Fruit fly (Drosophila melanogaster) whole organism, embryonic: ENCODE data around the gene CG33523.
A peak's percentile ranks its signal among the peaks of the same experiment; 100 is the strongest.

Source experiments
- CG10209 ChIP-seq: fragments of 200-800 bp; sonication (Bioruptor generic); optimal IDR thresholded peaks from 3 replicates; lab custom pipeline; 2017; ENCODE audit warnings: missing biosample characterization, mild to moderate bottlenecking, missing genetic modification characterization, missing genetic modification reagents
- CG10462 ChIP-seq: fragments of 200-800 bp; sonication (Bioruptor generic); optimal IDR thresholded peaks from 2 replicates; lab custom pipeline; 2016; ENCODE audit warnings: missing biosample characterization, missing genetic modification characterization
- CG10565 ChIP-seq: fragments of 200-800 bp; sonication (Bioruptor generic); optimal IDR thresholded peaks from 3 replicates; lab custom pipeline; 2016; ENCODE audit warnings: missing biosample characterization, mild to moderate bottlenecking, missing genetic modification characterization
- CG10979 ChIP-seq: fragments of 200-800 bp; sonication (Bioruptor generic); optimal IDR thresholded peaks from 2 replicates; lab custom pipeline; 2018; ENCODE audit warnings: missing biosample characterization, mild to moderate bottlenecking, missing genetic modification characterization, moderate library complexity
- CG11560 ChIP-seq: fragments of 200-800 bp; sonication (Bioruptor generic); IDR thresholded peaks from 3 replicates; pipeline ENCODE4 v1.3.6; 2022; ENCODE audit warnings: missing biosample characterization, missing genetic modification characterization
- CG12236 ChIP-seq: fragments of 200-800 bp; sonication (Bioruptor generic); optimal IDR thresholded peaks from 2 replicates; lab custom pipeline; 2016; ENCODE audit warnings: missing biosample characterization, missing genetic modification characterization
- CG1233 ChIP-seq: fragments of 200-800 bp; sonication (Bioruptor generic); optimal IDR thresholded peaks from 4 replicates; lab custom pipeline; 2018; ENCODE audit warnings: missing biosample characterization, mild to moderate bottlenecking, missing genetic modification characterization
- CG12391 ChIP-seq: fragments of 200-800 bp; sonication (Bioruptor generic); optimal IDR thresholded peaks from 3 replicates; lab custom pipeline; 2018; ENCODE audit warnings: missing biosample characterization, mild to moderate bottlenecking, missing genetic modification characterization, moderate library complexity
- CG12942 ChIP-seq: fragments of 200-800 bp; sonication (Bioruptor generic); optimal IDR thresholded peaks from 3 replicates; lab custom pipeline; 2016; ENCODE audit warnings: missing biosample characterization, missing genetic modification characterization
- CG13287 ChIP-seq: fragments of 200-800 bp; sonication (Bioruptor generic); IDR thresholded peaks from 2 replicates; pipeline ENCODE4 v1.3.6; 2022; ENCODE audit warnings: missing biosample characterization, missing genetic modification characterization; ENCODE audit not compliant: partially characterized antibody
- CG15479 ChIP-seq: fragments of 200-800 bp; sonication (Bioruptor generic); optimal IDR thresholded peaks from 3 replicates; lab custom pipeline; 2019; ENCODE audit warnings: missing biosample characterization, mild to moderate bottlenecking, missing genetic modification characterization, moderate library complexity
- CG1602 ChIP-seq: fragments of 200-800 bp; sonication (Bioruptor generic); optimal IDR thresholded peaks from 3 replicates; lab custom pipeline; 2016; ENCODE audit warnings: missing biosample characterization, missing genetic modification characterization
- CG1603 ChIP-seq: fragments of 200-800 bp; sonication (Bioruptor generic); optimal IDR thresholded peaks from 2 replicates; lab custom pipeline; 2019; ENCODE audit warnings: missing biosample characterization, mild to moderate bottlenecking, missing genetic modification characterization, moderate library complexity
- CG16863 ChIP-seq: fragments of 200-800 bp; sonication (Bioruptor generic); optimal IDR thresholded peaks from 3 replicates; lab custom pipeline; 2016; ENCODE audit warnings: missing biosample characterization, missing genetic modification characterization
- CG17359 ChIP-seq: fragments of 200-800 bp; sonication (Bioruptor generic); optimal IDR thresholded peaks from 3 replicates; lab custom pipeline; 2018; ENCODE audit warnings: missing biosample characterization, mild to moderate bottlenecking, missing genetic modification characterization, moderate library complexity
- CG17568 ChIP-seq: fragments of 200-800 bp; sonication (Bioruptor generic); optimal IDR thresholded peaks from 2 replicates; lab custom pipeline; 2018; ENCODE audit warnings: missing biosample characterization, mild to moderate bottlenecking, missing genetic modification characterization, moderate library complexity
- CG18476 ChIP-seq: fragments of 200-800 bp; sonication (Bioruptor generic); optimal IDR thresholded peaks from 2 replicates; lab custom pipeline; 2016; ENCODE audit warnings: missing biosample characterization, mild to moderate bottlenecking, missing genetic modification characterization
- CG2712 ChIP-seq: fragments of 200-800 bp; optimal IDR thresholded peaks from 3 replicates; lab custom pipeline; 2019; ENCODE audit warnings: missing biosample characterization, mild to moderate bottlenecking, missing genetic modification characterization, moderate library complexity
- CG2875 ChIP-seq: fragments of 200-800 bp; sonication (Bioruptor generic); optimal IDR thresholded peaks from 2 replicates; lab custom pipeline; 2017; ENCODE audit warnings: missing biosample characterization, mild to moderate bottlenecking, missing genetic modification characterization, missing genetic modification reagents
- CG3065 ChIP-seq: fragments of 200-800 bp; sonication (Bioruptor generic); optimal IDR thresholded peaks from 2 replicates; lab custom pipeline; 2016; ENCODE audit warnings: missing biosample characterization, missing genetic modification characterization
- CG4360 ChIP-seq: fragments of 200-800 bp; sonication (Bioruptor generic); IDR thresholded peaks from 2 replicates; pipeline ENCODE4 v1.3.6; 2022; ENCODE audit warnings: missing biosample characterization, missing genetic modification characterization
- GATAe ChIP-seq: fragments of 200-800 bp; sonication (Bioruptor generic); conservative IDR thresholded peaks from 2 replicates; pipeline ENCODE4 v1.3.6; 2022; ENCODE audit warnings: missing biosample characterization, missing genetic modification characterization
- Lhr ChIP-seq: fragments of 200-800 bp; sonication (Bioruptor generic); optimal IDR thresholded peaks from 3 replicates; lab custom pipeline; 2017; ENCODE audit warnings: mild to moderate bottlenecking, missing biosample characterization, missing genetic modification reagents, missing genetic modification characterization
- NC2β ChIP-seq: fragments of 200-800 bp; sonication (Bioruptor generic); optimal IDR thresholded peaks from 2 replicates; lab custom pipeline; 2016; ENCODE audit warnings: missing biosample characterization, missing genetic modification characterization
- Nf-YA ChIP-seq: fragments of 200-800 bp; sonication (Bioruptor generic); IDR thresholded peaks from 2 replicates; pipeline ENCODE4 v1.3.6; 2022; ENCODE audit warnings: missing biosample characterization, missing genetic modification characterization
- Trl ChIP-seq, 3 experiments: fragments of >200 bp in 2 of 3; fragments of 200-800 bp in 1 of 3; sonication (Bioruptor generic) in 1 of 3; optimal IDR thresholded peaks; 2 replicates in 1 of 3; 3 replicates in 2 of 3; lab custom pipeline; 2016 to 2017; ENCODE audit warnings: missing biosample characterization in 1 of 3, missing genetic modification characterization in 1 of 3
- ara ChIP-seq: fragments of 200-800 bp; sonication (Bioruptor generic); IDR thresholded peaks from 2 replicates; pipeline ENCODE4 v1.3.6; 2022; ENCODE audit warnings: missing biosample characterization, missing genetic modification characterization
- bsh ChIP-seq, 2 experiments: fragments of 200-800 bp; sonication (Bioruptor generic); optimal IDR thresholded peaks; 2 replicates each; lab custom pipeline; 2017 to 2018; ENCODE audit warnings: mild to moderate bottlenecking in 2 of 2, missing biosample characterization in 2 of 2, missing genetic modification characterization in 2 of 2, moderate library complexity in 1 of 2
- caup ChIP-seq: fragments of 200-800 bp; sonication (Bioruptor generic); optimal IDR thresholded peaks from 3 replicates; lab custom pipeline; 2017; ENCODE audit warnings: missing biosample characterization, mild to moderate bottlenecking, missing genetic modification characterization, moderate library complexity; ENCODE audit not compliant: severe bottlenecking
- disco-r ChIP-seq: fragments of 200-800 bp; sonication (Bioruptor generic); optimal IDR thresholded peaks from 2 replicates; lab custom pipeline; 2016; ENCODE audit warnings: missing biosample characterization, missing genetic modification characterization
- esg ChIP-seq: fragments of 200-800 bp; sonication (Bioruptor generic); conservative IDR thresholded peaks from 2 replicates; pipeline ENCODE4 v1.3.6; 2022; ENCODE audit warnings: missing biosample characterization, missing genetic modification characterization
- ewg ChIP-seq: fragments of 200-800 bp; sonication (Bioruptor generic); optimal IDR thresholded peaks from 3 replicates; lab custom pipeline; 2017; ENCODE audit warnings: mild to moderate bottlenecking, missing biosample characterization, missing genetic modification reagents, missing genetic modification characterization
- gcm ChIP-seq: fragments of 200-800 bp; sonication (Bioruptor generic); optimal IDR thresholded peaks from 2 replicates; lab custom pipeline; 2019; ENCODE audit warnings: missing biosample characterization, mild to moderate bottlenecking, missing genetic modification characterization, moderate library complexity
- hkb ChIP-seq, 2 experiments: fragments of 200-800 bp in 1 of 2; fragments of >200 bp in 1 of 2; sonication (Bioruptor generic) in 1 of 2; IDR thresholded peaks in 1 of 2; optimal IDR thresholded peaks in 1 of 2; 2 replicates each; pipeline versions ENCODE4 v1.3.6 to Lab custom; 2017 to 2022; ENCODE audit warnings: missing biosample characterization in 1 of 2, missing genetic modification characterization in 1 of 2
- lola ChIP-seq, 3 experiments: fragments of >200 bp in 2 of 3; fragments of 200-800 bp in 1 of 3; sonication (Bioruptor generic) in 1 of 3; optimal IDR thresholded peaks; 2 replicates each; lab custom pipeline; 2017 to 2019; ENCODE audit warnings: missing biosample characterization in 3 of 3, missing genetic modification characterization in 3 of 3, mild to moderate bottlenecking in 1 of 3, moderate library complexity in 1 of 3
- oc ChIP-seq: fragments of 200-800 bp; sonication (Bioruptor generic); optimal IDR thresholded peaks from 2 replicates; lab custom pipeline; 2018; ENCODE audit warnings: missing biosample characterization, mild to moderate bottlenecking, missing genetic modification characterization, moderate library complexity
- org-1 ChIP-seq: fragments of 200-800 bp; sonication (Bioruptor generic); optimal IDR thresholded peaks from 2 replicates; lab custom pipeline; 2017; ENCODE audit warnings: missing biosample characterization, missing genetic modification characterization
- pnt ChIP-seq: fragments of 200-800 bp; sonication (Bioruptor generic); optimal IDR thresholded peaks from 3 replicates; lab custom pipeline; 2016; ENCODE audit warnings: missing biosample characterization, missing genetic modification characterization
- prd ChIP-seq, 3 experiments: fragments of >200 bp in 2 of 3; fragments of 200-800 bp in 1 of 3; sonication (Bioruptor generic) in 1 of 3; optimal IDR thresholded peaks in 2 of 3; IDR thresholded peaks in 1 of 3; 2 replicates in 2 of 3; 3 replicates in 1 of 3; pipeline versions ENCODE4 v1.3.6 to Lab custom; 2017 to 2022; ENCODE audit warnings: missing biosample characterization in 1 of 3, missing genetic modification characterization in 1 of 3
- pros ChIP-seq: fragments of 200-800 bp; sonication (Bioruptor generic); optimal IDR thresholded peaks from 3 replicates; lab custom pipeline; 2019; ENCODE audit warnings: missing biosample characterization, mild to moderate bottlenecking, missing genetic modification characterization, moderate library complexity
- psq ChIP-seq: fragments of 200-800 bp; sonication (Bioruptor generic); optimal IDR thresholded peaks from 2 replicates; lab custom pipeline; 2017; ENCODE audit warnings: missing biosample characterization, missing genetic modification characterization
- scrt ChIP-seq: fragments of 200-800 bp; sonication (Bioruptor generic); optimal IDR thresholded peaks from 2 replicates; lab custom pipeline; 2018; ENCODE audit warnings: missing biosample characterization, mild to moderate bottlenecking, missing genetic modification characterization, moderate library complexity
- sens-2 ChIP-seq: fragments of 200-800 bp; sonication (Bioruptor generic); IDR thresholded peaks from 2 replicates; pipeline ENCODE4 v1.3.6; 2022; ENCODE audit warnings: missing biosample characterization, missing genetic modification characterization
- vvl ChIP-seq: fragments of 200-800 bp; sonication (Bioruptor generic); IDR thresholded peaks from 2 replicates; pipeline ENCODE4 v1.3.6; 2022; ENCODE audit warnings: missing biosample characterization, missing genetic modification characterization
- zen ChIP-seq: fragments of 200-800 bp; sonication (Bioruptor generic); optimal IDR thresholded peaks from 3 replicates; lab custom pipeline; 2018; ENCODE audit warnings: missing biosample characterization, mild to moderate bottlenecking, missing genetic modification characterization, moderate library complexity

The CG33523 gene

dm6 chr3L:5974575-5975421 lies 51.1 kb downstream of the CG33523 start (continued):
- peak; percentile 46 for TF ChIP-seq CG1233 (GFP tag; lab: Kevin White, UChicago)
- TF ChIP-seq vvl (GFP tag; lab: Robert Waterston, UW), result peak; percentile 65; the same call in 1 of the 2 replicates
- TF ChIP-seq CG4360 (GFP tag; lab: Robert Waterston, UW), result 0 out of 2 replicates have a peak, but pooled peaks have one; percentile 32
- peak; percentile 62 for TF ChIP-seq org-1
- peak; percentile 67 for TF ChIP-seq CG10209 (GFP tag; lab: Kevin White, UChicago)
- TF ChIP-seq CG17359 (tag; lab: Kevin White, UChicago), result peak; percentile 65
- TF ChIP-seq CG1602 (GFP tag; lab: Kevin White, UChicago), result peak; percentile 26
- TF ChIP-seq CG2712 (tag; lab: Kevin White, UChicago), result peak; percentile 36
- peak; percentile 15 for TF ChIP-seq gcm
- TF ChIP-seq CG12391 (tag; lab: Kevin White, UChicago), result peak; percentile 26
- TF ChIP-seq psq (GFP tag; lab: Kevin White, UChicago), result peak; percentile 33
- peak; percentile 38 for TF ChIP-seq oc (tag; lab: Kevin White, UChicago)
- peak; percentile 78 for TF ChIP-seq zen (tag; lab: Kevin White, UChicago)
- TF ChIP-seq CG18476 (GFP tag; lab: Kevin White, UChicago), result peak; percentile 29
- peak; percentile 69 for TF ChIP-seq NC2β (GFP tag; lab: Kevin White, UChicago)
- TF ChIP-seq ara (GFP tag; lab: Robert Waterston, UW), result peak; percentile 75; the same call in 1 of the 2 replicates
- TF ChIP-seq disco-r, result peak; percentile 14
- peak; percentile 23 for TF ChIP-seq scrt (GFP tag; lab: Kevin White, UChicago)
- TF ChIP-seq prd (optimal IDR thresholded peaks at IDR 0.05; lab: Kevin White, UChicago), result no peak
- peak; percentile 26; the same call in 1 of the 3 replicates for TF ChIP-seq prd (GFP tag; IDR thresholded peaks at IDR 0.05; lab: Robert Waterston, UW)
- no peak for TF ChIP-seq pros
- TF ChIP-seq sens-2 (GFP tag; lab: Robert Waterston, UW), result peak; percentile 80
- TF ChIP-seq Nf-YA, result peak; percentile 66; the same call in 1 of the 2 replicates
- TF ChIP-seq CG17568 (GFP tag; lab: Kevin White, UChicago), result peak; percentile 28
- no peak for TF ChIP-seq CG12942
- peak; percentile 59 for TF ChIP-seq CG3065 (GFP tag; lab: Kevin White, UChicago)
- no peak for TF ChIP-seq CG11560 (tag; lab: Robert Waterston, UW)
- no peak for TF ChIP-seq esg (GFP tag; lab: Robert Waterston, UW)
- TF ChIP-seq hkb (optimal IDR thresholded peaks at IDR 0.05; lab: Kevin White, UChicago), result no peak
- TF ChIP-seq hkb (GFP tag; IDR thresholded peaks at IDR 0.05; lab: Robert Waterston, UW), result peak; percentile 63; the same call in 1 of the 2 replicates
- peak; percentile 76 for TF ChIP-seq CG15479
- peak; percentile 38 for TF ChIP-seq CG10462
- TF ChIP-seq CG10565 (GFP tag; lab: Kevin White, UChicago), result no peak
- TF ChIP-seq CG2875 (GFP tag; lab: Kevin White, UChicago), result peak; percentile 70
- TF ChIP-seq pnt (GFP tag; lab: Kevin White, UChicago), result peak; percentile 14
- peak; percentile 49 for TF ChIP-seq CG16863 (GFP tag; lab: Kevin White, UChicago)
- TF ChIP-seq bsh (GFP tag; optimal IDR thresholded peaks at IDR 0.05; lab: Kevin White, UChicago), result peak in 1 of 2 experiments; percentile 66
- TF ChIP-seq CG12236, result peak; percentile 71
- peak; percentile 26 for TF ChIP-seq Lhr (GFP tag; lab: Kevin White, UChicago)
- TF ChIP-seq CG1603 (tag; lab: Kevin White, UChicago), result peak; percentile 64
- peak; percentile 40 for TF ChIP-seq CG10979
- peak in 1 of 3 experiments; percentile 65 for TF ChIP-seq lola (GFP tag; optimal IDR thresholded peaks at IDR 0.05; lab: Kevin White, UChicago)
- TF ChIP-seq Trl (optimal IDR thresholded peaks at IDR 0.05; lab: Kevin White, UChicago), result no peak
- TF ChIP-seq Trl (GFP tag; optimal IDR thresholded peaks at IDR 0.05; lab: Kevin White, UChicago), result peak; percentile 25
- TF ChIP-seq caup, result peak; percentile 6
- no peak; the same call in 1 of the 2 replicates for TF ChIP-seq CG13287 (GFP tag; lab: Robert Waterston, UW)
- TF ChIP-seq ewg (GFP tag; lab: Kevin White, UChicago), result peak; percentile 41
- no peak for TF ChIP-seq GATAe (GFP tag; lab: Robert Waterston, UW)
